Worm (Caenorhabditis elegans) whole organism, late embryonic: ENCODE measurements around the gene cls-1.
A peak's percentile ranks its signal among the peaks of the same experiment; 100 is the strongest.

ENCODE experiments used
- C08G9.2 ChIP-seq: sonication (generic microtip); optimal IDR thresholded peaks from 2 replicates; lab custom pipeline; 2016; ENCODE audit warnings: mild to moderate bottlenecking, missing genetic modification characterization, moderate library complexity, missing compliant biosample characterization
- K02D7.2 ChIP-seq: sonication (generic microtip); optimal IDR thresholded peaks from 2 replicates; lab custom pipeline; 2017; ENCODE audit warnings: mild to moderate bottlenecking, missing genetic modification characterization, missing compliant biosample characterization
- K09A11.1 ChIP-seq: sonication (generic microtip); optimal IDR thresholded peaks from 2 replicates; lab custom pipeline; 2017; ENCODE audit warnings: antibody characterized with exemption, mild to moderate bottlenecking, missing genetic modification characterization, missing compliant biosample characterization; ENCODE audit not compliant: insufficient read depth
- T23F11.4 ChIP-seq: fragments of 200-800 bp; sonication (Bioruptor generic); optimal IDR thresholded peaks from 2 replicates; lab custom pipeline; 2018; ENCODE audit warnings: mild to moderate bottlenecking, missing genetic modification characterization, missing compliant biosample characterization
- ceh-14 ChIP-seq: sonication (generic microtip); optimal IDR thresholded peaks from 2 replicates; lab custom pipeline; 2016; ENCODE audit warnings: missing genotype, missing genetic modification characterization, missing compliant biosample characterization
- ceh-18 ChIP-seq: sonication (generic microtip); optimal IDR thresholded peaks from 2 replicates; lab custom pipeline; 2016; ENCODE audit warnings: missing genetic modification characterization, missing compliant biosample characterization
- ceh-19 ChIP-seq: fragments of 200-800 bp; sonication (Bioruptor generic); optimal IDR thresholded peaks from 2 replicates; lab custom pipeline; 2018; ENCODE audit warnings: mild to moderate bottlenecking, missing genetic modification characterization, missing compliant biosample characterization
- ceh-22 ChIP-seq: sonication (generic microtip); optimal IDR thresholded peaks from 2 replicates; lab custom pipeline; 2017; ENCODE audit warnings: missing biosample characterization, missing genetic modification characterization
- ceh-24 ChIP-seq: sonication (generic microtip); optimal IDR thresholded peaks from 2 replicates; lab custom pipeline; 2016; ENCODE audit warnings: mild to moderate bottlenecking, missing genetic modification characterization, missing compliant biosample characterization
- ceh-30 ChIP-seq: fragments of 150-350 bp; optimal IDR thresholded peaks from 2 replicates; lab custom pipeline; 2014; ENCODE audit warnings: missing biosample characterization, missing genetic modification characterization
- ceh-31 ChIP-seq: sonication (generic microtip); optimal IDR thresholded peaks from 2 replicates; lab custom pipeline; 2016; ENCODE audit warnings: missing genetic modification characterization, missing compliant biosample characterization
- ceh-34 ChIP-seq: sonication (generic microtip); optimal IDR thresholded peaks from 2 replicates; lab custom pipeline; 2016; ENCODE audit warnings: mild to moderate bottlenecking, missing genetic modification characterization, missing compliant biosample characterization
- ceh-45 ChIP-seq: fragments of 200-800 bp; sonication (Bioruptor generic); IDR thresholded peaks from 2 replicates; pipeline ENCODE4 v1.3.6; 2022; ENCODE audit warnings: missing genetic modification reagents, missing genetic modification characterization, missing compliant biosample characterization
- ceh-6 ChIP-seq: fragments of 200-800 bp; sonication (Bioruptor generic); optimal IDR thresholded peaks from 2 replicates; lab custom pipeline; 2018; ENCODE audit warnings: mild to moderate bottlenecking, missing genetic modification characterization, missing compliant biosample characterization
- ceh-9 ChIP-seq: sonication (generic microtip); optimal IDR thresholded peaks from 2 replicates; lab custom pipeline; 2016; ENCODE audit warnings: mild to moderate bottlenecking, missing genetic modification characterization, inconsistent platforms, missing compliant biosample characterization
- che-1 ChIP-seq: sonication (generic microtip); optimal IDR thresholded peaks from 2 replicates; lab custom pipeline; 2016; ENCODE audit warnings: mild to moderate bottlenecking, missing genetic modification characterization, missing compliant biosample characterization
- dmd-4 ChIP-seq: sonication (generic microtip); optimal IDR thresholded peaks from 2 replicates; lab custom pipeline; 2016; ENCODE audit warnings: borderline replicate concordance, missing genetic modification characterization, missing compliant biosample characterization
- dve-1 ChIP-seq: sonication (generic microtip); optimal IDR thresholded peaks from 2 replicates; lab custom pipeline; 2017; ENCODE audit warnings: antibody characterized with exemption, mild to moderate bottlenecking, missing genetic modification characterization, missing compliant biosample characterization
- ets-4 ChIP-seq: sonication (generic microtip); optimal IDR thresholded peaks from 2 replicates; lab custom pipeline; 2016; ENCODE audit warnings: missing genetic modification characterization, missing compliant biosample characterization
- eyg-1 ChIP-seq: sonication (generic microtip); optimal IDR thresholded peaks from 2 replicates; lab custom pipeline; 2016; ENCODE audit warnings: missing genotype, missing genetic modification characterization, missing compliant biosample characterization
- fax-1 ChIP-seq: sonication (generic microtip); optimal IDR thresholded peaks from 2 replicates; lab custom pipeline; 2016; ENCODE audit warnings: missing genotype, missing genetic modification characterization, missing compliant biosample characterization
- fkh-10 ChIP-seq: fragments of 150-350 bp; optimal IDR thresholded peaks from 2 replicates; lab custom pipeline; 2014; ENCODE audit warnings: missing biosample characterization, missing genetic modification reagents, missing genetic modification characterization
- hlh-13 ChIP-seq: fragments of 200-800 bp; sonication (Bioruptor generic); optimal IDR thresholded peaks from 2 replicates; lab custom pipeline; 2018; ENCODE audit warnings: mild to moderate bottlenecking, missing genetic modification characterization, missing compliant biosample characterization
- lim-6 ChIP-seq: sonication (generic microtip); optimal IDR thresholded peaks from 2 replicates; lab custom pipeline; 2016; ENCODE audit warnings: missing genetic modification characterization, missing compliant biosample characterization
- madf-2 ChIP-seq: sonication (generic microtip); optimal IDR thresholded peaks from 2 replicates; lab custom pipeline; 2017; ENCODE audit warnings: missing genetic modification characterization, missing compliant biosample characterization
- mec-3 ChIP-seq: sonication (generic microtip); optimal IDR thresholded peaks from 2 replicates; lab custom pipeline; 2016; ENCODE audit warnings: borderline replicate concordance, missing genetic modification characterization, missing compliant biosample characterization
- nfya-1 ChIP-seq: sonication (generic microtip); optimal IDR thresholded peaks from 2 replicates; lab custom pipeline; 2017; ENCODE audit warnings: missing genetic modification characterization, mild to moderate bottlenecking, missing compliant biosample characterization, antibody characterized with exemption, moderate library complexity
- nhr-232 ChIP-seq: sonication (generic microtip); optimal IDR thresholded peaks from 2 replicates; lab custom pipeline; 2016; ENCODE audit warnings: missing genetic modification characterization, missing compliant biosample characterization
- npax-4 ChIP-seq: sonication (generic microtip); optimal IDR thresholded peaks from 2 replicates; lab custom pipeline; 2016; ENCODE audit warnings: missing genetic modification characterization, missing compliant biosample characterization
- odd-2 ChIP-seq: sonication (generic microtip); optimal IDR thresholded peaks from 2 replicates; lab custom pipeline; 2017; ENCODE audit warnings: antibody characterized with exemption, mild to moderate bottlenecking, missing genetic modification characterization, missing compliant biosample characterization
- pag-3 ChIP-seq: sonication (generic microtip); optimal IDR thresholded peaks from 2 replicates; lab custom pipeline; 2016; ENCODE audit warnings: missing compliant biosample characterization, missing genetic modification characterization, borderline replicate concordance
- pat-9 ChIP-seq: fragments of 200-800 bp; sonication (Bioruptor generic); optimal IDR thresholded peaks from 2 replicates; lab custom pipeline; 2018; ENCODE audit warnings: mild to moderate bottlenecking, missing genetic modification characterization, moderate library complexity, missing compliant biosample characterization
- pax-1 ChIP-seq: fragments of 150-350 bp; optimal IDR thresholded peaks from 2 replicates; lab custom pipeline; 2014; ENCODE audit warnings: missing biosample characterization, missing genetic modification characterization
- pha-4 ChIP-seq: fragments of 150-350 bp; optimal IDR thresholded peaks from 2 replicates; lab custom pipeline; 2018; ENCODE audit warnings: missing biosample characterization, missing genetic modification reagents, missing genetic modification characterization
- rnt-1 ChIP-seq: sonication (generic microtip); optimal IDR thresholded peaks from 2 replicates; lab custom pipeline; 2016; ENCODE audit warnings: missing genetic modification characterization, missing compliant biosample characterization
- sdc-2 ChIP-seq: sonication (generic microtip); optimal IDR thresholded peaks from 2 replicates; lab custom pipeline; 2016; ENCODE audit warnings: missing genotype, missing genetic modification characterization, missing compliant biosample characterization
- syd-9 ChIP-seq: sonication (generic microtip); optimal IDR thresholded peaks from 2 replicates; lab custom pipeline; 2016; ENCODE audit warnings: mild to moderate bottlenecking, missing genetic modification characterization, moderate library complexity, missing compliant biosample characterization
- tbx-2 ChIP-seq: sonication (generic microtip); optimal IDR thresholded peaks from 2 replicates; lab custom pipeline; 2016; ENCODE audit warnings: missing genetic modification characterization, missing compliant biosample characterization
- tbx-7 ChIP-seq: sonication (generic microtip); optimal IDR thresholded peaks from 2 replicates; lab custom pipeline; 2016; ENCODE audit warnings: missing genotype, missing genetic modification characterization, missing compliant biosample characterization
- ttx-3 ChIP-seq: sonication (generic microtip); optimal IDR thresholded peaks from 2 replicates; lab custom pipeline; 2016; ENCODE audit warnings: missing genetic modification reagents, missing genetic modification characterization, missing compliant biosample characterization
- unc-3 ChIP-seq, 2 experiments: fragments of 200-800 bp in 1 of 2; sonication (Bioruptor generic) in 1 of 2; sonication (generic microtip) in 1 of 2; conservative IDR thresholded peaks in 1 of 2; optimal IDR thresholded peaks in 1 of 2; 2 replicates each; pipeline versions ENCODE4 v1.3.6 to Lab custom; 2016 to 2022; ENCODE audit warnings: missing compliant biosample characterization in 2 of 2, missing genetic modification characterization in 2 of 2, missing genetic modification reagents in 1 of 2
- unc-55 ChIP-seq: sonication (generic microtip); optimal IDR thresholded peaks from 2 replicates; lab custom pipeline; 2017; ENCODE audit warnings: missing biosample characterization, missing genetic modification reagents, missing genetic modification characterization
- zip-5 ChIP-seq: sonication (generic microtip); optimal IDR thresholded peaks from 2 replicates; lab custom pipeline; 2016; ENCODE audit warnings: missing genetic modification characterization, missing compliant biosample characterization

The cls-1 gene

DNA sequence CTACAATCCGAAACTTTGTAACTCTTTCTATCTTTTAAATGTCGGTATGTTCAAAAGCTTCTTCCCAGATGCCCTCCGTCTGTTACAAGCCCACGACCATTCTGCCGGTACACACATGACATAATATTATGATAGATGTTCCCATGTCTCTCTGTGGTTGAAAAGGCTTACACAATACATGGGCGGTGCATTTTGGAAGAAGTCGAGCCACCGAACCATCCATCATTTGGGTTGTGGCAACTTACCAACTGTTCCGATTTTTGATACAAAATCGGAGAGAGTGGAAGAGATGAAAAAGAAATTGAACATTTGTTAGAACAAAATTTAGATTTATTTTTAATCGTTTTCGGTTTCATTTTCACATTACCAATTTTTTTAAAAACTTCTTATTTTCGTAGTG lies 41.0 kb downstream of the cls-1 start:
- TF ChIP-seq ceh-19 (GFP tag; lab: Kevin White, UChicago): no peak
- TF ChIP-seq sdc-2 (tag; lab: Kevin White, UChicago): no peak
- TF ChIP-seq ceh-30 (tag; lab: Kevin White, UChicago): no peak
- TF ChIP-seq unc-55 (GFP tag; lab: Kevin White, UChicago): peak; percentile 86
- no peak for TF ChIP-seq lim-6
- TF ChIP-seq K09A11.1: no peak
- TF ChIP-seq dmd-4: no peak
- TF ChIP-seq ceh-6: no peak

DNA sequence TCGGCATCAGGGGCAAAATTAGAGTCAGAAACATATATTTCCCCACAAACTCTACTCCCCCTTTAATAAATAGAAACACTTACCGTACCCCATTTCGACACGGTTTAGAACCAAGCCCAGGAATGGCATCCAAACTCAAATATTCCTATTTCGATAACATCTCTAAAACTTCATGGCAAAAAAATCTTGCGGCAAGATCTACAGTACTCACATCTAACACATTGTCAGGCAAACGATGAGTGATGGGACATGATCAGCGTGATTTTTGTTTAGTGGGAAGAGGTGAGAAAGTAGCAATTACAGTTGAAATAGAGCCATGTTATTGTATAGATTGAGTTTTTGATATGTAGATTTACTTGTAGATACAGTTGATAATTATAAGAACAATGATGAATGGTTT lies 43.0 kb downstream of the cls-1 start:
- TF ChIP-seq zip-5 (tag; lab: Kevin White, UChicago) (no peak), T23F11.4 (no peak), lim-6 (no peak)

DNA sequence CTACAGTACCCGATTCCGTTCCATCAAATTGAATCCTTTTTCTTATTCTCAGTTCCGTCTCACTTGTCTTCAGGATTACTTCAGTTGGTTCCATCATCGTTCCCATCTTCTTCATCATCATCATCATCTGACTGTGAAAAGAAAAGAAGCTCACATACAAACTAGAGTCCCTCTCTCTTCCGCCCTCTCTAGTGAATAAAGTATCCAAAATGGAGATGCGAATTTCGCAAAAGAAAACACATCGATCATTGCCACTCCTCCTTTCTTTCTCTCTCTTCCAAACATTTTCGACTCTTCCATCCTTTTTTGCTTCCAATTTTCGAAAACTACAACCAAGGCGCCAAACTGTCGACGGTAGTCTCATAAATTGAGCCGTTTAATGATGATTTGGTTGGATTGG lies 44.9 kb downstream of the cls-1 start:
- TF ChIP-seq ceh-45 (GFP tag; lab: Robert Waterston, UW) (no peak), K02D7.2 (tag; lab: Kevin White, UChicago) (no peak), rnt-1 (tag; lab: Kevin White, UChicago) (no peak), ceh-18 (tag; lab: Kevin White, UChicago) (no peak), C08G9.2 (tag; lab: Kevin White, UChicago) (no peak), madf-2 (no peak), fax-1 (no peak), odd-2 (tag; lab: Kevin White, UChicago) (no peak), ttx-3 (tag; lab: Kevin White, UChicago) (no peak), zip-5 (tag; lab: Kevin White, UChicago) (no peak), fkh-10 (no peak), ceh-9 (tag; lab: Kevin White, UChicago) (no peak), T23F11.4 (no peak), ceh-14 (tag; lab: Kevin White, UChicago) (no peak), nhr-232 (tag; lab: Kevin White, UChicago) (no peak), dve-1 (tag; lab: Kevin White, UChicago) (no peak), mec-3 (tag; lab: Kevin White, UChicago) (no peak), che-1 (no peak)

DNA sequence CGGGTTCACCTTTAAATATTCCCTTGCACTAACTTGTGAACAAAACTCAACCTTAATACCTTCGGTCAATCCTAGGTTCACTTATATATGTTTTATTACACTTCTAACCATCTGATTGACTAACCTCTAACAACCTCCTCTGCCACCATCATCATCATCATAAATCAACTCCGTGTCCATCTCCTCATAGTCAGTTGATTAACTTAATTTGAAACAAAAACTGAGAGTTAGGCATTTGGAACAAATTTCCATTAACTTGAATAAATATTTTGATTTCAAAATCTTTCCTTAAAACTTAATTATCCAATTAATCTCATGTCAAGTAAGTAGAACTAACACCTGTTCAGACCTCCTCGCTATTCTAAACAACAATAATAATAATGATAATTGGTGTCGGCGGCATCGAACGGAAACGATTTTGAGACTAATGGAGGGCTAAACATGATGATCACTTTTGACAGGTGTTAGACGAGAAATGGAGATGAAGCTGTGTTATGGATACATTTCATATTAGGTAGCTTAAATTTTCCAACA lies 45.8 kb downstream of the cls-1 start:
- TF ChIP-seq ceh-14 (tag; lab: Kevin White, UChicago) (no peak), pax-1 (tag; lab: Kevin White, UChicago) (no peak), ceh-24 (tag; lab: Kevin White, UChicago) (no peak), npax-4 (tag; lab: Kevin White, UChicago) (no peak), unc-55 (GFP tag; lab: Kevin White, UChicago) (peak; percentile 22), tbx-7 (tag; lab: Kevin White, UChicago) (no peak)

DNA sequence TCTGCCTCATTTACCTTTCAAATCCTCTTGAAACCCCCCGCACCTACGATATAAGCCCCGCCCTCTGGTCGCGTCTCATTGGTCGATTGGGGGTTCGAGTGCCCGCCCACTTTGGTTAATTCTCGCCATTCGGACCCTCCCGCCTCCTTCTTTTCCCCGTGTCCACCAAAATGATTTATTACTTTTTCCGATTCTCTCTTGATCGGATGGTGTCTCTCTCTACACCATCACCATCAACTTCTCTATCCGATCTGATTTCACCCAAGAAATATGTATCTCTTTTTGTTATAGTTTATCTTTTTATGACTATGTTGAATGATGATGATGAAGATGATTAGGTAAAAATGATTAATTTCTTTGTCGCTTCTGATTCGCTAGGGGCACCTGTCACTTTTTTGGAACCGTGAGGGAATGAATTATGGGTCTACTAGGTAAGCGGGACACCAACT lies 46.7 kb downstream of the cls-1 start:
- TF ChIP-seq tbx-7 (tag; lab: Kevin White, UChicago) (no peak), nhr-232 (tag; lab: Kevin White, UChicago) (no peak), syd-9 (tag; lab: Kevin White, UChicago) (no peak), pha-4 (tag; lab: Kevin White, UChicago) (no peak), ceh-18 (tag; lab: Kevin White, UChicago) (peak; percentile 9), rnt-1 (tag; lab: Kevin White, UChicago) (peak; percentile 7), ceh-34 (no peak), ceh-24 (tag; lab: Kevin White, UChicago) (no peak), pag-3 (tag; lab: Kevin White, UChicago) (no peak), ceh-9 (tag; lab: Kevin White, UChicago) (no peak), tbx-2 (tag; lab: Kevin White, UChicago) (peak; percentile 14), hlh-13 (no peak), ceh-22 (tag; lab: Kevin White, UChicago) (no peak), ceh-30 (tag; lab: Kevin White, UChicago) (no peak), pat-9 (tag; lab: Kevin White, UChicago) (no peak), unc-3 (GFP tag; conservative IDR thresholded peaks at IDR 0.05; lab: Robert Waterston, UW) (0 out of 2 replicates have a peak, but pooled peaks have one; percentile 13), unc-3 (tag; optimal IDR thresholded peaks at IDR 0.05; lab: Kevin White, UChicago) (no peak), nfya-1 (peak; percentile 91), ceh-31 (tag; lab: Kevin White, UChicago) (no peak), pax-1 (tag; lab: Kevin White, UChicago) (no peak), unc-55 (GFP tag; lab: Kevin White, UChicago) (peak; percentile 98), ets-4 (tag; lab: Kevin White, UChicago) (no peak), npax-4 (tag; lab: Kevin White, UChicago) (no peak), zip-5 (tag; lab: Kevin White, UChicago) (no peak), eyg-1 (no peak)
